Worm (Caenorhabditis elegans): ENCODE results near the gene ZK742.4.

ZK742.4 gene

ce11 chrV:7853900-7854299 lies 42.3 kb upstream of the ZK742.4 start (continued):
- TF ChIP-seq lsy-2 (tag; optimal IDR thresholded peaks at IDR 0.05) (peak in 1 of 2 experiments; percentile 27), F49E8.2 (tag; optimal IDR thresholded peaks at IDR 0.05; ENCODE audit: borderline replicate concordance) (no peak), zag-1 (tag; optimal IDR thresholded peaks at IDR 0.05) (no peak), ztf-11 (tag; optimal IDR thresholded peaks at IDR 0.05) (no peak), nhr-102 (tag; optimal IDR thresholded peaks at IDR 0.05) (no peak), fkh-10 (GFP tag; optimal IDR thresholded peaks at IDR 0.05) (no peak), mep-1 (tag; optimal IDR thresholded peaks at IDR 0.05) (no peak), ceh-32 (tag; optimal IDR thresholded peaks at IDR 0.05; ENCODE audit: poor library complexity) (no peak), mxl-2 (GFP tag; conservative IDR thresholded peaks at IDR 0.05) (no peak), skn-1 (tag; optimal IDR thresholded peaks at IDR 0.05) (no peak), php-3 (GFP tag; IDR thresholded peaks at IDR 0.05) (no peak), ztf-7 (tag; optimal IDR thresholded peaks at IDR 0.05) (no peak), lin-38 (GFP tag; IDR thresholded peaks at IDR 0.05) (0 out of 2 replicates have a peak, but pooled peaks have one; percentile 22), mes-2 (tag; optimal IDR thresholded peaks at IDR 0.05; ENCODE audit: poor library complexity, severe bottlenecking) (peak; percentile 24)

- no peak for TF ChIP-seq hlh-30 (tag; optimal IDR thresholded peaks at IDR 0.05; ENCODE audit: insufficient read depth)
- TF ChIP-seq zag-1 (tag; optimal IDR thresholded peaks at IDR 0.05) = no peak
- TF ChIP-seq unc-39 (tag; optimal IDR thresholded peaks at IDR 0.05) = no peak
- no peak for TF ChIP-seq duxl-1 (tag; optimal IDR thresholded peaks at IDR 0.05; ENCODE audit: poor library complexity)
- peak; percentile 36; the same call in 1 of the 2 replicates for TF ChIP-seq lin-38 (GFP tag; IDR thresholded peaks at IDR 0.05)
- TF ChIP-seq dmd-6 (GFP tag; IDR thresholded peaks at IDR 0.05) = no peak
- TF ChIP-seq mxl-2 (GFP tag; conservative IDR thresholded peaks at IDR 0.05) = no peak
- TF ChIP-seq snpc-1.2 (GFP tag; IDR thresholded peaks at IDR 0.05) = no peak
- no peak for TF ChIP-seq nhr-25 (tag; optimal IDR thresholded peaks at IDR 0.05; ENCODE audit: borderline replicate concordance, insufficient read depth)
- TF ChIP-seq hlh-11 (tag; optimal IDR thresholded peaks at IDR 0.05) = no peak
- no peak for TF ChIP-seq spr-3 (GFP tag; optimal IDR thresholded peaks at IDR 0.05)
- TF ChIP-seq aha-1 (tag) = peak; percentile 84
- TF ChIP-seq rbr-2 (tag; optimal IDR thresholded peaks at IDR 0.05) = no peak
- no peak for TF ChIP-seq nhr-237 (tag; optimal IDR thresholded peaks at IDR 0.05)
- no peak for TF ChIP-seq F37D6.2 (tag; optimal IDR thresholded peaks at IDR 0.05)
- no peak for TF ChIP-seq cey-2 (tag; optimal IDR thresholded peaks at IDR 0.05; ENCODE audit: borderline replicate concordance, insufficient read depth)
- no peak for TF ChIP-seq spr-1 (tag; optimal IDR thresholded peaks at IDR 0.05)
- TF ChIP-seq saeg-2 (GFP tag; IDR thresholded peaks at IDR 0.05) = no peak
- peak; percentile 9 for TF ChIP-seq F49E8.2 (tag; optimal IDR thresholded peaks at IDR 0.05; ENCODE audit: borderline replicate concordance)
- TF ChIP-seq ztf-11 (tag; optimal IDR thresholded peaks at IDR 0.05) = no peak
- TF ChIP-seq nhr-102 (tag; optimal IDR thresholded peaks at IDR 0.05) = no peak
- no peak for TF ChIP-seq attf-4 (tag; optimal IDR thresholded peaks at IDR 0.05)
- no peak for TF ChIP-seq T20F7.1 (GFP tag; optimal IDR thresholded peaks at IDR 0.05)
- no peak for TF ChIP-seq lim-7 (GFP tag; IDR thresholded peaks at IDR 0.05)
Observed at ce11 chrV:7852078-7852477, 40.5 kb upstream of the ZK742.4 start.

ce11 chrV:7848251-7848650 lies 36.7 kb upstream of the ZK742.4 start:
- TF ChIP-seq nhr-11 (tag; optimal IDR thresholded peaks at IDR 0.05) (no peak), madf-5 (GFP tag; IDR thresholded peaks at IDR 0.05) (no peak), daf-12 (tag; optimal IDR thresholded peaks at IDR 0.05) (no peak), daf-16 (GFP tag; optimal IDR thresholded peaks at IDR 0.05) (no peak), daf-16 (tag; optimal IDR thresholded peaks at IDR 0.05) (peak; percentile 32), ceh-62 (tag; optimal IDR thresholded peaks at IDR 0.05) (no peak), lir-3 (tag; optimal IDR thresholded peaks at IDR 0.05) (no peak), F10B5.3 (tag; optimal IDR thresholded peaks at IDR 0.05) (no peak), Y5F2A.4 (GFP tag; optimal IDR thresholded peaks at IDR 0.05) (no peak), set-16 (GFP tag; IDR thresholded peaks at IDR 0.05) (peak; percentile 69), ceh-32 (tag; optimal IDR thresholded peaks at IDR 0.05; ENCODE audit: poor library complexity) (no peak), vab-7 (GFP tag; IDR thresholded peaks at IDR 0.05) (no peak), F44E2.7 (GFP tag; IDR thresholded peaks at IDR 0.05) (no peak), unc-39 (tag; optimal IDR thresholded peaks at IDR 0.05) (no peak), zag-1 (tag; optimal IDR thresholded peaks at IDR 0.05) (no peak), tra-1 (GFP tag; IDR thresholded peaks at IDR 0.05) (no peak), snpc-1.2 (GFP tag; IDR thresholded peaks at IDR 0.05) (no peak), tag-97 (GFP tag; IDR thresholded peaks at IDR 0.05) (no peak), unc-130 (GFP tag; optimal IDR thresholded peaks at IDR 0.05) (no peak), mxl-3 (GFP tag; optimal IDR thresholded peaks at IDR 0.05) (peak; percentile 74), mep-1 (tag; optimal IDR thresholded peaks at IDR 0.05) (peak; percentile 26), hlh-11 (tag; optimal IDR thresholded peaks at IDR 0.05) (peak; percentile 86)
